Fruit fly (Drosophila melanogaster): ENCODE measurements around the gene sofe.

- TF ChIP-seq wor (GFP tag; IDR thresholded peaks at IDR 0.05): no peak
- no peak for TF ChIP-seq CG8478 (optimal IDR thresholded peaks at IDR 0.05)
- no peak for TF ChIP-seq CG3281 (GFP tag; optimal IDR thresholded peaks at IDR 0.05)
- no peak for TF ChIP-seq CG12942 (GFP tag; optimal IDR thresholded peaks at IDR 0.05)
- TF ChIP-seq CG33557 (GFP tag; optimal IDR thresholded peaks at IDR 0.05): no peak
- TF ChIP-seq CG10654 (GFP tag; optimal IDR thresholded peaks at IDR 0.05): no peak
- TF ChIP-seq CG9876 (GFP tag; optimal IDR thresholded peaks at IDR 0.05): no peak
- no peak for TF ChIP-seq slou (GFP tag; optimal IDR thresholded peaks at IDR 0.05)
- no peak for TF ChIP-seq CG1647 (GFP tag; optimal IDR thresholded peaks at IDR 0.05)
- no peak for TF ChIP-seq luna (GFP tag; optimal IDR thresholded peaks at IDR 0.05)
- TF ChIP-seq CG7928 (GFP tag; optimal IDR thresholded peaks at IDR 0.05): no peak
- TF ChIP-seq CG14710 (tag; optimal IDR thresholded peaks at IDR 0.05): no peak
- no peak for TF ChIP-seq CoRest (tag; optimal IDR thresholded peaks at IDR 0.05)
- no peak for TF ChIP-seq dm (GFP tag; optimal IDR thresholded peaks at IDR 0.05)
These were observed 30.4 kb upstream of the sofe start for dm6 chrX:10887643-10888042.
